Worm (Caenorhabditis elegans): ENCODE results near the gene vab-7.

The vab-7 gene

DNA sequence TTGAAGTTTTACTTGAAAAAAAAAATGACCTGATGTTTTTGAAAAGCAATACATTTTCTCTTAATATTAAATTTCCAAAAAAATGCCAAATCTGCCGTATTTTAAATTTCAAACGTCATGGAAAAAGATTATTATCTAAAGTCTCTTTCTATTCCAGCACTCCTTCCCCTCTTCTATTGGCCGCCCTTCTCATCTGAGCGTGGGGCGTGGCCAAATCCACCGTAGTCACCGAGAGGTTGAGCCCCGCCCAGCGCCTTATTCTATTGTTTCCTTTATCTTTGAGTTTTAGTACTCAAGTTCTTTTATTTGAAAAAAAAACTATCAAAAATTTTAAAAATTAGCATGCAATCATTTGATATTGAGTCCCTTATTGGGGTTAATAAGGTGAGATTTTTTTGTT lies at the start of gene vab-7:
Gene vab-7, plus strand, starts transcription at position 301 of the 400 bp plus-strand sequence.
- TF ChIP-seq unc-62 (GFP tag; optimal IDR thresholded peaks at IDR 0.05): no peak

DNA sequence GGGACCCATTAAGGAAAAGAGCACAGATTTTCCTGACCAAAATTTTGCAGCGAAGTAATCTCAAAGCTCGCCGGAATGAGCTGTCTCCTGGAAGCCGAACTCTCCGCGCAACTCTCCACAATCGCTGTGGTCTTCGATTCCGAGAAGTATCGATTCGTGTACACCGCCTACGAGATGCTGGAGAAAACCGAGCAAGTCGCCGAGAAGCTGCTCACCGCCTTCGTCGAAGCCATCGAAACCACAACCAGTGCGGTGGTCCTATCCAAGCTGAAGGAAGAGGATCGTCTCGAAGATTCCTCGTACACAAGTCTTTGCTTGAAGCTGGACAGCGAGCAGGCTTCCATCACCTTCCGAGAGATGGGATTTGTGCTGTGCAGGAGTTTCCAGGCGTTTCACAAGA lies 49.3 kb upstream of the vab-7 start:
- no peak for TF ChIP-seq unc-62 (GFP tag; optimal IDR thresholded peaks at IDR 0.05)

DNA sequence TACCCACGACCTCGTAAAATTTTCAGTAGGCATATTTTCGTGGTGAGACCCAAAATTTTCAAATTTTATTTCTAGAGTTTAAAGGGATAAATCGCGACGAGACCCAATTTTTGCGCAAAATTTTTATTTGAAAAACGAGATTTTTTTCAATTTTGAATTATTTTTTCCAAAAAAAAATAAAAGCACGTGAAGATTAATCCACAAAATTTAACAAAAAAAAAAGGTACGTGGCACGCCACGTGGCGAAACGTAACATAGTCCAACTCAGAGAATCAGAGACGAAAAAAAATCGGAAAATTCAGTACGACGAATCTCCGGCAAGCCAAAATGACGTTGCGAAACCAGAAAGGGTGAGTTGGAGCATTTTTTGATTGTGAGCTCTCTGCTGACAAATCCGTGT lies 45.0 kb upstream of the vab-7 start, which contains the start of gene C44B9.2:
Gene C44B9.2, plus strand, starts transcription at position 301 of the 400 bp plus-strand sequence.
- no peak for TF ChIP-seq unc-62 (GFP tag; optimal IDR thresholded peaks at IDR 0.05)

DNA sequence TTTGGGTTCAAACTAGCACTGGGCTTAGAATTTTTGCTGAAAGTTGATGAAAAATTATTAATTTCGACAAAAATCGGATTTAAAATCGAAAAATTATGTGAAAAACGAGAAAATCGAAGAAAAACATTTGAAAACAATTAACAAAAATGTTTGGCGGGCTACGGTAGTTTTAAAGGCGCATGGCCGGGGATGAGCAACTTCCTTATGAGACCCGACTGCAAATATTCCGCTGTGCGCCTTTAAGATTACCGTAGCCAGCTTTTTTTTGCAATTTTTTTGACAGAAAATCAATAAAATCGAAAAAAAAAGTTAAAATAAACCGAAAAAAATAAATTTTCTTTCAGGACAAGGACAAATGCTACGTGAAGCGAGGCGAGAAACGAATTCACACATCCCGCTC lies 42.6 kb upstream of the vab-7 start:
- no peak for TF ChIP-seq unc-62 (GFP tag; optimal IDR thresholded peaks at IDR 0.05)

DNA sequence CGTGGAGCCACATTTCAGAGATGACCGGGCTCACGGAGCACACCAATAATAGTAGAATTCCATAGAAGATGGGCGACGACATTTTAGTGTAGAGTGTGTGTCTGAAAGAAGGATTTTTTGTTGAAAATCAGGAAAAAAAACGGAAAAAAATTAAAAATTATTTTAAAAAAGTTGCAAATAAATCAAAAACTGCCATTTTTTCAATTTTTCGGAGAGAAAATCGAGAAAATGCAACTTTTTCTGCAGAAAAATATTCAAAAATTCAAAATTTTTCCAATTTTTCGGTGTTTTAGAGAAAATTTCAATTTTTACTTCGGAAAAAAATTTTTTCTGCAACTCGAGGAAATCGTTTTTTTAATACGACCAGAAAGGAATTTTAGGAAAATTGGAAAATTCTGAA lies 40.1 kb upstream of the vab-7 start, which contains the start of gene C44B9.3:
Gene C44B9.3, minus strand, starts transcription at position 101 of the 400 bp plus-strand sequence.
- no peak for TF ChIP-seq unc-62 (GFP tag; optimal IDR thresholded peaks at IDR 0.05)

DNA sequence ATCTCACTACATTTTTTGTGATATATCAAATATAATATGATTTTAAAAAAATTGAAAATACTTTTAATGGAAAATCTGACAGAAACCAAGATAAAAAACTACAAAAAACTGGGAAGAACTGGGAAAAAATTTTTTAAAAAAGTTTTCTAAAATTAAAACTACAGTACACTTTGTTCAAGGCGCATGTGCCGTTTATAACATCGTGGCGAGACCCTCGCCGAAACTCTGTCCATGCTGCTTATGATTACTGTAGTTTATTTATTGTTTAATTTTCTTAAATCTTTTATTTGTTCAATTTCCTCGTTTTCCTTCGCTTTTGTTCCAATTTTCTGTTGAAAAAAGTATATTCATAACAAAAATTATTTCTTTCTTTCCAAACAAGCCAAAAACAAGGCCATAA lies 38.7 kb upstream of the vab-7 start, which contains the start of gene athp-1:
Gene athp-1, plus strand, starts transcription at position 305 of the 400 bp plus-strand sequence.
- TF ChIP-seq unc-62 (GFP tag; optimal IDR thresholded peaks at IDR 0.05): no peak

DNA sequence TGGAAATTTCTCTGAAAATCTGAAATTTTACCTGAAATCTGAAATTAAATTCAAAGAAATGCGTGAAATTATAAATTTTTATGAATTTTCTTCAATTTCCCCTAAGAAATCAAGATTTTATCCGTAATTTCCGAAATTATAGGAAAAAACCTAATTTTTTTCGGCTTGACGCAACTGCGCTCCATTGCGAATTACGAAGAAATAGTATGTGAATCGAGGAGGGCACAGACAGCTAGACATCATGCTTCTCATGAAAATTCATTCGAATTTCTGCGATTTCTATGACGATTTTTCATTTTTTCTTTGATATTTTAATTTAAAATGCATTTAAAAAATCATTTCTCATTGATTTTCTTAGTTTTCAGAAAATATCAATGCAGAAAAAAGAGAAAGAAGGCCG lies 38.1 kb upstream of the vab-7 start:
- no peak for TF ChIP-seq unc-62 (GFP tag; optimal IDR thresholded peaks at IDR 0.05)

DNA sequence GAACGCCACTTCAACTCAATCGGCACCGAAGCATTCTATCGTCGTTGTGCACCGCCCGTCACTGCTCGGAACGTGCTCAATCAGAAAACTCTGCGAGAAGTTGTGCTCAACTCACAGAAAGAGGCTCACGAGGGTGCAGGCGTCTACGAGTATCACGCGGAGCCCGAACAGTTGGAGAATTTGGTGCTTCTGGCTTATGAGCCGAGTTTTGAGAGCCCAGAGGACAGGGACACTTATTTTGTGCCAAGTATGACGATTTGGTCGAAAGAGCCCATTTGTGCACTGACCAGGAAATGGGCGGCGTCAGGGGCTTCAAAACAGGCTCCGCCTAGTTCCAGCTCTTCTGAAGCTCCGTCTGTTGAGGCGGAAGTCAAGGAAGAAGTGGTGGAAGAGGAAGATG lies 31.3 kb upstream of the vab-7 start:
- no peak for TF ChIP-seq unc-62 (GFP tag; optimal IDR thresholded peaks at IDR 0.05)

DNA sequence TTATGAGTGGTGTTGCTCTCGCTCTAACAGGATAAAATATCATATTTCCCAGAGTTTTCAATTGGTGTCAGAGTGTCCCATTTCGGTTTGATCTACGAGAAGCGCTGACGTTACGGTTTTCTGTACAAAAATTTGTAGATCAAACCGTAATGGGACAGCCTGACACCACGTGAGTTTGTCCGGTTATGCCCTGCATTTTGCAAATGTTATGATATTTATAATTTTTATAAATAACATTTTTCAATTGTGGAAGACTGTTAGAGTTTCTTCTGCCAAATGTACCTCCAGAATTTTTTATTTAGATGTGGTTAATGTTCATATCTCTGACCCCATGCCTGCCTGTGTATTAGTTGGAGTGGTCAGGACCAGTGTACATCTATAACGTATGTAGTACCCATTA lies 25.9 kb upstream of the vab-7 start, which contains the start of gene fbxb-87:
Gene fbxb-87, plus strand, starts transcription at position 301 of the 400 bp plus-strand sequence.
- TF ChIP-seq unc-62 (GFP tag; optimal IDR thresholded peaks at IDR 0.05): no peak

DNA sequence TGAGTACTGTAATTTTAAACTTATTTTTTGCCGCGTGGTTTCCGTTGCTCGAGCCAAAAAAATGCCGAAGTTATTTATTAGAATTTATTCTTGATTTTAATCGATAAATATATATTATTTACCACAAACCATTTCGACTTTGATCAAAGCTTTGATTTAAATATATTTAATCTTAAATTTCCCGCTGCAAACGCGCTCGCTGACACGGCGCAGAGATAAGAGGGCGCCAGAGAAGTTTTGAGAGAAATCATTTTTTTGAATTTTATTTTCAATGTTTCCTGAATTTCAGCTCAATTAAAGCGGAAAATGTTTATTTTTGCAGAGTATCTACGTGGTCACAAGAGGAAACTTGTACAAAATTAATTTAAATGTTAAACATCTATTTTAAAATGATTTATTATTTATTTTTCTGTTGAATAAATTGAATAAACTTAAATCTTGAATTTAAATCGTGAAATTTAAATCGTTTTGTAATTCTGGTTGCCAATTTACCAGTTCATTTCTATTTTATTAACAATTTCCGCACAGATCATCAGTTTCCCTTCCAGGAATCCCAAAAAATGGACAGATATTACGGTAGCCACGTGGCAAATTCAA lies 24.2 kb upstream of the vab-7 start, which contains the start of gene com-1:
Gene com-1, plus strand, starts transcription at position 547 of the 597 bp plus-strand sequence.
- TF ChIP-seq unc-62 (GFP tag; optimal IDR thresholded peaks at IDR 0.05): no peak

DNA sequence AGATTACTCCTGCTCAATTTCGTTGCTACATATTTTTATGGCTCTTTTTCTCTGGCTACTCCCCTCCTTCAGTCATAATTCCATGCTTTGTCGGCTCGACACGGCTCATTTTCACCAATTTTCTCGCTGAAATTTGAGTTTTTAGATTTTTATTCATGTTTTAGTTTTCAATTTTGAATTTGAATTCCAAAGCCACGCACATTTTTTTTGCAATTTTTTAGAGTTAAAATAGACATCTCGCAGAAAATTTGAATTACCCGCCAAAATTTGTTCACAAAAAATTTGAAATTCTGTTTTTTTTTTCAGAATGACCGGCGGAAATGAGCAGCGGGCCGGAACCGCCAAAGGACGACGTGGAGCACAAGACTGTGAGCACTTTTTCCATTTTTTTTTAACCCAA lies 17.8 kb upstream of the vab-7 start, which contains the start of gene unc-119:
Gene unc-119, plus strand, starts transcription at position 301 of the 400 bp plus-strand sequence.
- TF ChIP-seq unc-62 (GFP tag; optimal IDR thresholded peaks at IDR 0.05): no peak

DNA sequence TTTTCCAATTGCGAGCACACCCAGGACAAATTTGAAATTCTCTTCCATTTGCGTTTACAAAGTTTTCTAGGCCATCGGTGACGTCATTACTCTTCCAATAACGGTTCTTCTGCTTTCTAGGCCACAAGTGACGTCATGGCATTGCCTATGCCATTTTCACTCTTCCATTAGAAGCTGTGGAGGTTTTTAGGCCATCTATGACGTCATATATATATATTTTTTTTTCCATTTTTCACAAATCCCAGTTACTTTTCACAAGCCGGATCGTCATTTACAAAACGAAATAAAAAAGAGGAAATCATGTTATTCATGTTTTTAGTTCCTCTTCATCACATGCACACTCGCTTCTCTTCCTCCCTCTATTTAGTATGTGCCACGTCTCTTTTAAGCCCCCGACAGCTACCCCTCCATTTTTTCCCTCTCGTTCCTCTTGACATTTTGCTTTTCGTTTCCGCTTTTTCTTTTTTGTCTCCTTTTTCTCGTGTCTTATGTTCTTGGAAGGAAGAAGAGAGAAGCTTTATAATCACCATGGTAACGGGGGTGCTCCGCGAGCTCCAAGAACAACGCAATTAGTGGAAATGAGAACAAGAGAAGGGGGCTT lies 17.0 kb upstream of the vab-7 start:
- no peak for TF ChIP-seq unc-62 (GFP tag; optimal IDR thresholded peaks at IDR 0.05)

DNA sequence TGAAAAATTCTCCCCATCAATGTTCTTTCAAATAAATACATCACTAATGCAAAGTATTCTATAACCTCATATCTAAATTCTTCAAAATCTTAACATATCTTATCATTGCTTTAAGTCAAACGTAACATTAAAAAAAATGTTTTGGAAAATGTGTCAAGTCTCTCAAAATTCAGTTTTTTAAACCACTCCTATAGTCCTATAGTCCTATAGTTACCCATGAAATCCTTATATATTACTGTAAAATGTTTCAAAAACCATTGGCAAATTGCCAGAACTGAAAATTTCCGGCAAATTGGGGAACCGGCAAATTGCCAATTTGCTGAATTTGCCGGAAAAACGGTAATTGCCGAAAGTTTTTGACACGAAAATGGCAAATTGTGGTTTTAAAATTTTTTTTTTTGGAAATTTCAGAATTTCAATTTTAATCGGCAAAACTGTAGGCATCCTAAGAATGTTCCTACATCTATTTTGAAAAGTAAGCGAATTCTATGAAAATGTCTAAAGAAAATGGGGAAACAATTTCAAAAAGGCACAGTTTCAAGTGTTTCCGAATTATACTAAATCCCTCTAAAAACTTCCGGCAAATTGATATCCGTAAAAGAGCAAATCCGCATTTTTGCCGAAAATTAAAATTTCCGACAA lies 15.7 kb upstream of the vab-7 start:
- TF ChIP-seq unc-62 (GFP tag; optimal IDR thresholded peaks at IDR 0.05): no peak

DNA sequence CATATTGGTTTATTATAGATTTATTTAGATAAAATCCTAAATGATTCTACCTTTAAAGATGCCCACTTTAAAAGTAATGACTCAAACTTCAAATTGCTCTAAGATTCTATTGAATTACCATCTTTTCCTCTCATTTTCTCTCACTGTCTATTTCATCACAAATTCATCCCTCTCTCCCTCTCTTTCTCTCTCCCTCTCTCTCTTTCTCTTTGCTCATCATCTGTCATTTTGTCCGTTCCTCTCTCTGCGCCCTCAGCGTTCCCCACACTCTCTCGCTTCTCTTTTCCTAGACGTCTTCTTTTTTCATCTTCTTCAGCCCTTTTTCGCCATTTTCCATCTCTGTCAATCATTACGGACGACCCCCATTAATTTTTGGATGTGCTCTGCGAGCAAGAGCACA lies 15.0 kb upstream of the vab-7 start:
- TF ChIP-seq unc-62 (GFP tag; optimal IDR thresholded peaks at IDR 0.05): no peak

DNA sequence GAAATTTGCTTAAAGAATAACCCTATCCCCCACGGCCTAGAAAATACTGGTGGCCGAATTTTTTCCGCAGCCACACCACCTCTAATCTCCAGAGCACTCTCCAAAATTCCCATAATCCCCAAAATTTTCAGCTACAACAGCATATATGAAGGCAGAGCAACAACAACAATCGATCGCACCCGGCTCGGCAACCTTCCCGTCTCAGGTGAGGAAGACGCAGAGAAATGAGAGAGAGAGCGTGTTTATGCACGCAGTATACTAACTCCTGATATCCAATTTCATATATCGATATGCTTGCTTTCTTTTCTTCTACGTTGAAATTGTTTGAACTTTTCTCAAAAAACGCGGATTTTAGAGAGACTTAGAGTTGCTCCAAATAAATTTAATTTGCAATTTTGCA lies 13.8 kb upstream of the vab-7 start:
- TF ChIP-seq unc-62 (GFP tag; optimal IDR thresholded peaks at IDR 0.05): no peak

DNA sequence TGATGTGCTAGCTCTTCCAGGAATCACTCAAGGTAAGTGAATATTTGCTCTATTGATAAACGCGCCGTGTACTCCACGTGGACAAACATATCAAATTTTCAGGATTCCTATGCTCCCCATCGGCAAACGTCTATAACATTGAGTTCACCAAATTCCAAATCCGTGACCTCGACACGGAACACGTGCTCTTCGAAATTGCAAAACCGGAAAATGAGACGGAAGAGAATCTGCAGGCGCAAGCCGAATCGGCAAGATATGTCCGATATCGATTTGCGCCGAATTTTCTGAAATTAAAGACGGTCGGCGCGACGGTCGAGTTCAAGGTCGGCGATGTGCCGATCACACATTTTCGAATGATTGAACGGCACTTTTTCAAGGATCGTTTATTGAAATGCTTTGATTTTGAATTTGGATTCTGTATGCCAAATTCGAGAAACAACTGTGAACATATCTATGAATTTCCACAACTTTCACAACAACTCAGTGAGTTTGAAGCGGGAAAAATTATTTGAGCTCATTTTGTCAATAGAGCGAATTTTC lies 12.4 kb upstream of the vab-7 start:
- no peak for TF ChIP-seq unc-62 (GFP tag; optimal IDR thresholded peaks at IDR 0.05)

All from whole organism, dauer.